Worm (Caenorhabditis elegans): ENCODE measurements around the gene snf-5.

Gene snf-5

DNA sequence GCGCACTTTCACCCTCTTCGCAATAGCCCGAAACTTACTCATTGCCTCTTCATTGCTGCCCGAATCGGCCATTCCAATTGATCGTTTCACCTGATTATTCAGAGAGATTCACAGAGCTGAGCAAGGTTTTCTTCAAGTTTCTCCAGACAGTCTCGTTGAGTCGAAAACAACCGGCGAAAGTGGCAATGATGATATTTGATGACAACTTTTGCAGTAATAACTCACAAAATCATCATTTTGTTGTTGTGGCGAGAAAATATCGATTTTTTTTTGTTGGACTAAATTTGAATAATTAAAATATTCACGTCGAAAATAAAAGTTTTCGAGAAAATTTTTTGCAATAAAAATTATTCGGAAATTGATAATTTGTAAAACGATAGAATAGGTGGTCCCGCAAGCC, at the start of gene snf-5:
snf-5 (minus strand) TSS at position 182 of the 400 bp plus-strand sequence.
- TF ChIP-seq dao-5 (tag; optimal IDR thresholded peaks at IDR 0.05) = no peak
- TF ChIP-seq him-1 (tag; optimal IDR thresholded peaks at IDR 0.05) = no peak
- TF ChIP-seq W03F9.2 (tag; optimal IDR thresholded peaks at IDR 0.05) = no peak

DNA sequence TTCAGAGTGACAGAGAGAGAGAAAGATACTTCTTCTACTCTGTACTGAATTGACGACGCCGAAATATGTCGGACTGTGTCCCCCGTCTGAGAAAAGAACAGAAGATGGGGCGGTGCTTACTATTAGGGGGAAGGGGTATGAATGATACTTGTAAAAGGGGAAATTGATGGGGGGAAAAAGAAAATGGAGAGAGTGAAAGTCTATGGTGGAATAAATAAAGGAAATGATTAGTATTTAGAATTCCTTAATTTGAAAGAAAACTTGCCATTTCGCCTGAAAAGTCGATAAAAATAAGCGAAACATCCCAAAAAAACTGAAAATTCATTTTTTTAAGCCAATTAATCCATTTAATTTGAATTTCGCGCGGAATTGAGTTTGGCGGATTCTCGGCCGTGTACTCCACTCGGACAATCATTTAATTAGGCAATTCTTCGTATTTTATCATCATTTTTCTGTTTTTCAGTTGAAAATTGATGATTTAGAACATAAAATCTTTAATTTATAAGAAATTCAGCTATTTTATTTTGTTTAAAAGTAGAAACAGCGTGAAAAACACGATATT, 49.0 kb upstream of the snf-5 start, which contains the start of gene F35C5.12:
F35C5.12 (minus strand) TSS at position 51 of the 562 bp plus-strand sequence.
- TF ChIP-seq dao-5 (tag; optimal IDR thresholded peaks at IDR 0.05) = no peak
- no peak for TF ChIP-seq him-1 (tag; optimal IDR thresholded peaks at IDR 0.05)
- no peak for TF ChIP-seq W03F9.2 (tag; optimal IDR thresholded peaks at IDR 0.05)

DNA sequence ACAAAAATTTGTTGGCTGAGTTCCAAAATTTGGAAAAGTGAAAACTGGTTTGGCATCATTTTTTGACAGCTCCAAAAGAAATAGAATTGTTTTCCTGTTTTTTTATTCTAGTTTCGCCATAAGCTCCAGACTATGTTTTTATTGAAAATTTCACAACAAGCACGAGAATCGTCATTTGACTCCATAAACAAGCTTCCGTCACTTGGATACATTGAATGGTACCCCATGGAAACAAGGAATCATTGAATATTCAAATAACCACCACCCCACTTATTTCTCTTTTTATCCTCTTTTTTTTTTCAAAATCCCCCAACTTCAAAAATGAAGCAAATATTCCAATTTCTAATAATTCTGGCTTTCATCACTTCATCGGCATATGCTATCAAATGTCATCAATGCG, 43.2 kb upstream of the snf-5 start, which contains the start of gene ddn-2:
ddn-2 (plus strand) TSS at position 301 of the 400 bp plus-strand sequence.
- TF ChIP-seq him-1 (tag; optimal IDR thresholded peaks at IDR 0.05) (no peak), W03F9.2 (tag; optimal IDR thresholded peaks at IDR 0.05) (no peak), dao-5 (tag; optimal IDR thresholded peaks at IDR 0.05) (no peak)

DNA sequence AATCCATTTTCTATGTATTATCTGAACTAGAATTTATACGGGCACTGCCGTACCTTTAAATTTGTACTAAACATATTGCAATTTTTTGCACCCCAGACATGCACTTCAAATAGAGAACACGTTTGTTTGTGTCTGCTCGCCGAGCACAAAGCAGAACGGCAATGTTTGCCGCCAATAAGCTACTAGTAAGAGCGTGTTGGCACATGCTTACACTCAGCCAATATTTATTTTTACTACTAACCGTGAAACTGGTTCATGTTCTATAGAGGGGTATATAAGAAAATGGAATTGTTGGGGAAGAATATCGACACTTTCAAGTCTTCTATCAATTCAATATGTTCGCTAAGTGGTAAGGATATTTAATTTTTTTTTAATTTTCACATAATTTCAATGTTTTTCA, 41.5 kb upstream of the snf-5 start, which contains the start of gene nspb-11:
nspb-11 (plus strand) TSS at position 301 of the 400 bp plus-strand sequence.
- TF ChIP-seq him-1 (tag; optimal IDR thresholded peaks at IDR 0.05) (no peak), dao-5 (tag; optimal IDR thresholded peaks at IDR 0.05) (no peak), W03F9.2 (tag; optimal IDR thresholded peaks at IDR 0.05) (no peak)

DNA sequence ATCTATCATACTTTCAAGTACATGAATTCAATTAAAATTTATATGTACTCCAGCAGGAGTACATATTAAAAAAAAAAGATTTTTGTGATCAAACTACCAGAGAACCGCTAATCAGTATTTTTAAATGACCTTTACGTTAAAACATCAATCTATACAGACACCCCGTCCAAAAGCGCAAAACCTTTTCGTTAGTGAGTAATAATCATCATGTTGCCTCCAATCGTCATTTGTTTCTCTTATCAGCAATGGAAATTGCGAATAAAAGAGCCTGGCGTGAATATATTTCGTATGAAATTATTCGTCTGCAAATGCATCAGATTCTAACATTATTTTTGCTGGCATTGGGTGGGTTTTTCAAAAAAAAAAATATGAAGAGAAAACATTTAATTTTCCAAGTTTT, 38.6 kb upstream of the snf-5 start, which contains the start of gene clec-66:
clec-66 (plus strand) TSS at position 225 of the 400 bp plus-strand sequence.
- no peak for TF ChIP-seq W03F9.2 (tag; optimal IDR thresholded peaks at IDR 0.05)
- no peak for TF ChIP-seq dao-5 (tag; optimal IDR thresholded peaks at IDR 0.05)
- no peak for TF ChIP-seq him-1 (tag; optimal IDR thresholded peaks at IDR 0.05)

DNA sequence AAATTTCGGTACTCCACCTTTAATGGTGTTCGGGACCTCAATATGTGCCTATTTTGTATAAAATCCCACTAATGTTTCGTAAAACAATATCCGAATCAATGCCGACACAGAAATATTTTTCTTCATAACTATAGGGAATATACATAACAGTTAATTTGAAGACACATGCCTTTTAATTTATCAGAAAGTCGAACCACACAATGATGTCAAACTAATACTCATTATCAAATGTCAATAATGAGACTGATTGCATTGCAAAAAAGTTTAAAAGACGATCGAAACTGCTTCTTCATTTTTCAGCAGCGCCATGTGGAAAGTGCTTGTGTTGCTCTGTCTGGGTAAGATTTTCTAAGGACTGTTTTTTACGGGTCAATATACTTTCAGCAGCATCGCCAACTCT, 35.4 kb upstream of the snf-5 start, which contains the start of gene clec-65:
clec-65 (plus strand) TSS at position 301 of the 400 bp plus-strand sequence.
- TF ChIP-seq W03F9.2 (tag; optimal IDR thresholded peaks at IDR 0.05) = no peak
- TF ChIP-seq him-1 (tag; optimal IDR thresholded peaks at IDR 0.05) = no peak
- no peak for TF ChIP-seq dao-5 (tag; optimal IDR thresholded peaks at IDR 0.05)

DNA sequence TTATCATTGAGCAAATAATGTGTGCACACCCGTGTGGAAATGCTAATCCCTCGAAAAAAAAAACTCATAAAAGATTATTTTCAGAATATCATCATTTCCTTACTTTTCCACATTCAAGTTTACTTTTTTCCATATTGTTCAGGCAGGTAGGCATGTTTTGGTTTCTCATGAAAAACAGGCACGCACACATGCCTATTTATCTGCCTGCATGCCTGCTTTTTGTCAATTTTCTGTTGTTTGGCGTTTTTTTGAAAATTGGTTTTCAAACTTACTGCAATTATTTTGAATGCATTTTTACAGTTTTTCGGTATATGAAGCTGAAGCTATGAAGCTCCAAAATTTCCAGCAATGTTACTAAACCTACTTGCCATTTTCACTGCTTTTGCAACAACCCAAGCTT, 32.4 kb upstream of the snf-5 start, which contains the start of gene clec-64:
clec-64 (plus strand) TSS at position 301 of the 400 bp plus-strand sequence.
- TF ChIP-seq him-1 (tag; optimal IDR thresholded peaks at IDR 0.05) = no peak
- TF ChIP-seq W03F9.2 (tag; optimal IDR thresholded peaks at IDR 0.05) = no peak
- no peak for TF ChIP-seq dao-5 (tag; optimal IDR thresholded peaks at IDR 0.05)

DNA sequence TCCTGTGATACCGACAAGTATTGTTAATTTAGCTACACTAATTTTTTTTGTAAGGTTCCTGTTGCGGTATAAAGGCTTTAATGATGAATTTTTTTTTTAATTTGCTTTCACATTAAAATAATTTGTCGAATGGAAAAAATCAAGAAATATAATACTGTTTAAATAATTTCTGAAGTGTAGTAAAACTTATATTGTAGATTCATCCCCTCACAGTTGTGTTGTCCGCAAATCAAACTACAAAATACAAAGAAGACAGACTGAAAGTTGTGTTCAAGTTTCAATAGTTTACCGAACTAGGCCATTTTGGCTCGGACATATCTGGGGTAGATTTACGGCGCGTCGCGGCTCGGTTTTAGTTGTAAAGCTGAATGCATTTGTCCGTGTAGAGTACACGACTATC, 31.8 kb upstream of the snf-5 start:
- TF ChIP-seq W03F9.2 (tag; optimal IDR thresholded peaks at IDR 0.05) = no peak
- TF ChIP-seq him-1 (tag; optimal IDR thresholded peaks at IDR 0.05) = no peak
- TF ChIP-seq dao-5 (tag; optimal IDR thresholded peaks at IDR 0.05) = no peak

DNA sequence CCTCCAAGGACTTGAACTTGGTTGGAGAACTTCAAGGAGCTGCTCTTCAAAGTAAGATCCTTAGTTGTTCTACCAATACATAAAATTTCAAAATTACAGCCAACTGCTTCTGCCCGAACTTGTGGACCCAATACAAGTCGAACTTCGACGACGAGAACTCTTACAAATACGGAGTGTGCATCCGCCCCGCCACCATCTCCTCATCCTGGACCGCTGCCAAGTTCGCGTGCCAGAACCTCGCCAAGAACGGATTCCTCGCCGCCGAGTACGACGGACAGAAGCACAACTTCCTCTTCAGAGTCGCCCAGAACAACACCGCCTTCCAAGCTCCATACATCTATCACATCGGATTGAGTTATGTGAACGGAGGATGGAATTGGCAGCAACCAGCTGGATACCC, 31.1 kb upstream of the snf-5 start:
- no peak for TF ChIP-seq W03F9.2 (tag; optimal IDR thresholded peaks at IDR 0.05)
- no peak for TF ChIP-seq him-1 (tag; optimal IDR thresholded peaks at IDR 0.05)
- TF ChIP-seq dao-5 (tag; optimal IDR thresholded peaks at IDR 0.05) = no peak

DNA sequence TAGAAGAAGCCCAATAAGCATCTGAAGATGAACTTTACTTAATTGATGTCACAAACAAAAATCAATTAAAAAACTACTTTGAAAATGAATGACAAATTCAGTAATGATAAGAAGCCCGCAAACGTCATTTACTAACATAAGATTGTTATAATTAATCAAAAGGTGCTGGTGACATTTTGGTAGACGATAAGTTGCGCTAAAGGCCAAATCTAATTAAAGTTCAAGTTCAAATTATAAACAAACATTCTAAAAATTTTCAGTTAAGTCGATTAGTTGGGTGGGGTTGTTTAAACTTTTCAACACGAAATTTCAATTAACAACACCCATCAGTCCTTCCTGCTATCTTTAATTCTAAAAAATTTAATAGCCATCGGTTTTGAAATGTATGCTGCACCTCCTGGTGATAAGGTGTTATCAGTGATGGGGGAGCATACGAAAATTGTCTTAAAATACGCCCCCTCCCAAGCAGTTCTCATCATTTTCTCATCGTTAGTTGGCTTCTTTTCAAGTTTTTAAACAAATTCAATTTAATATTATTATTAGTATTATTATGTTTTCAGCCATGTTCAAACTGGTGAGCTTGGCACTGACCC, 29.6 kb upstream of the snf-5 start, which contains the start of the genes clec-62 and clec-63:
clec-62 (minus strand) TSS at position 51 of the 593 bp plus-strand sequence.
clec-63 (plus strand) TSS at position 561 of the 593 bp plus-strand sequence.
- TF ChIP-seq dao-5 (tag; optimal IDR thresholded peaks at IDR 0.05) (no peak), him-1 (tag; optimal IDR thresholded peaks at IDR 0.05) (no peak), W03F9.2 (tag; optimal IDR thresholded peaks at IDR 0.05) (no peak)

DNA sequence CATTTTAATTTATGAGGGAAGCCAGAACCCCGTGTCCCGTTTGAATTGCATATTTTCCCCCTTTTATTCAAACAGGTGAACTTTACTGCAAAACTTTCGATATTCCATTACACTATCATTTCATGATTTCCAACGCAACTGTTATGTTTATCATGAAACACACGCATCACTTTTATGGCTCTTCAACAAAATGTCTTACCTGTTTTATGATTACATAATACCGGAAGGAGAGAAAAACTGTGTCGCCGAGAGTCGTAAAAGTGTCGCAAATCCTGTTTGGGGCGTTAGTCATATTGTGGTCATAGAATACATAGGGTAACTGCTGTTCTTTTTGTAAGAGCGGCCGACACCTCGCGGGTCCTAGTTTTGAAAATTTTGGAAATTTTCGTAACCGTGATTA, 26.8 kb upstream of the snf-5 start:
- TF ChIP-seq him-1 (tag; optimal IDR thresholded peaks at IDR 0.05) (no peak), W03F9.2 (tag; optimal IDR thresholded peaks at IDR 0.05) (no peak), dao-5 (tag; optimal IDR thresholded peaks at IDR 0.05) (no peak)

DNA sequence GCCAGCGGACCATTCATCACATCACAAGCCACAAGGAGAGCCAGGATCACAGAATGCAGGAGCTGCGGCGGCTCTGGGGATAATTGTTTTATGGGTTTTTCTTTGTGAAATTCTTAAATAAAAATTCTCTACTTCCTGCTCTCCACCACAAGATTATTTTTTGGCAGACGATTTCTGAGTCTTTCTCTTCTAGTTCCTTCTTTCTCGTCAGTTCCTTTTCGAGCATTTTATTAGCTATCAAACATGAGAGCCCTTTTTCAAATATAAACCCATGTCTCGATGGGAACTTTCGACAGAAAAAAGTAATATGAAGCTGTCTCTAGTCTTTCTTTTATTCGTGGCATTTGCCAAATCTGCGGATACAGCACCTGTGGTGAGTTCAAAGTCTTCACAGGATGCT, 22.9 kb upstream of the snf-5 start, which contains the start of gene F35C5.3:
F35C5.3 (plus strand) TSS at position 301 of the 400 bp plus-strand sequence.
- TF ChIP-seq W03F9.2 (tag; optimal IDR thresholded peaks at IDR 0.05) = no peak

DNA sequence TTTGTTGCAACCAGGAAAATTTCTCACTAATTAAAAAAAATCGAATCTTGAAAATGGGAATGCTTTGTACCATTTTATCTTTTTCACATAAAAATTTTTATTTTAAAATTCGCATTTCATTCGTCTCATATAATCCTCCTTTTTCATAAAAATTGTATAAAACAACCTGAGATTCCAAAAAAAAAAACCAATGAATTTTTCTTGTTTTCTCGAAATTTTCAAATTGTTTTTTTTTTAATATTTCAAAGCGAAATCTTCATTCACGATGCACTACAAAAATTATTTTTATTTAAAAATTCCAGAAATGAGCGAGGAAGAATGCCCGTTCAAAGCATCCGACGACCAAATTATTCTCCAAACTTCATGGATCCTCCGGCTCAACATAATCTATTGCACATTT, 19.4 kb upstream of the snf-5 start, which contains the start of gene sra-14:
sra-14 (plus strand) TSS at position 301 of the 400 bp plus-strand sequence.
- TF ChIP-seq W03F9.2 (tag; optimal IDR thresholded peaks at IDR 0.05) (no peak), dao-5 (tag; optimal IDR thresholded peaks at IDR 0.05) (no peak), him-1 (tag; optimal IDR thresholded peaks at IDR 0.05) (no peak)

DNA sequence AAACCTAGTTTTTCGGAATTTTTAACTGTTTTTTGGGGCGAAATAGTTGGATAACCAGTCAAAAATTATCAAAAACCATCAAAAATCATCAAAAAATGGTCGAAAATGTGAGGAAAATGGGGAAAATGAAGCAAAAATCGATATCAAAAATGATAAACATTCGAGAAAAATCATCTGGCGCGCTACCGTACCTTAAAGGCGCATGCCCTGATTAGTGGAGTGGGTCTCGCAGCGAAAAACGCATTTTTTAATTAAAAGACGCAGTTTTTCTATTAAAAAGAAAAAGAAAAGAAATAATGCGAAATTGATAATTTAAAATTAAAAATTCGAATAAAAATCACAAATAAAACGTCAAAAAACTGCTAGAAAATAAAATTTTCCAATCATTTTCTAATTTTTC, 14.8 kb upstream of the snf-5 start, which contains the start of gene F35C5.1:
F35C5.1 (plus strand) TSS at position 399 of the 400 bp plus-strand sequence.
- TF ChIP-seq W03F9.2 (tag; optimal IDR thresholded peaks at IDR 0.05) (no peak), dao-5 (tag; optimal IDR thresholded peaks at IDR 0.05) (no peak), him-1 (tag; optimal IDR thresholded peaks at IDR 0.05) (no peak)
